3 worm cellular contexts compared by ENCODE assay signal in genomic region chrV:14945124-14945523, ce11.
A peak's percentile ranks its signal among the peaks of the same experiment; 100 is the strongest.
TF ChIP-seq lines count a peak whose summit lies in the region.

No protein-coding gene starts in this region.

TF ChIP-seq in whole organism, L3 larva, 47 proteins besides CTCF, POLR2A, EP300 and RAD21:
- peak; percentile 46 for TF ChIP-seq ceh-28 (tag; optimal IDR thresholded peaks at IDR 0.05; lab: Kevin White, UChicago)
- TF ChIP-seq ztf-11 (tag; optimal IDR thresholded peaks at IDR 0.05; lab: Kevin White, UChicago) = no peak
- no peak for TF ChIP-seq nhr-43 (tag; optimal IDR thresholded peaks at IDR 0.05; lab: Kevin White, UChicago; ENCODE audit: poor library complexity, severe bottlenecking)
- no peak for TF ChIP-seq mml-1 (tag; optimal IDR thresholded peaks at IDR 0.05; lab: Kevin White, UChicago)
- TF ChIP-seq R02D3.7 (tag; optimal IDR thresholded peaks at IDR 0.05; lab: Kevin White, UChicago) = no peak
- TF ChIP-seq ZK546.5 (tag; optimal IDR thresholded peaks at IDR 0.05; lab: Kevin White, UChicago) = no peak

TF ChIP-seq in whole organism, L4 larva, 104 proteins besides CTCF, POLR2A, EP300 and RAD21:
- TF ChIP-seq pha-4 (GFP tag; IDR thresholded peaks at IDR 0.05; lab: Robert Waterston, UW) (no peak), pha-4 (tag; optimal IDR thresholded peaks at IDR 0.05; lab: Kevin White, UChicago) (no peak), ceh-28 (tag; optimal IDR thresholded peaks at IDR 0.05; lab: Kevin White, UChicago) (peak; percentile 53), mep-1 (tag; optimal IDR thresholded peaks at IDR 0.05; lab: Kevin White, UChicago) (no peak), nhr-11 (tag; optimal IDR thresholded peaks at IDR 0.05; lab: Kevin White, UChicago) (no peak)
TF ChIP-seq in whole organism, L4 larva: peak in this region for 1.

TF ChIP-seq in whole organism, midembryonic, 9 proteins besides CTCF, POLR2A, EP300 and RAD21:
- TF ChIP-seq ztf-29 (GFP tag; IDR thresholded peaks at IDR 0.05; lab: Robert Waterston, UW) = no peak
- TF ChIP-seq cog-1 (tag; optimal IDR thresholded peaks at IDR 0.05; lab: Kevin White, UChicago) = no peak
- TF ChIP-seq T22C8.4 (GFP tag; IDR thresholded peaks at IDR 0.05; lab: Robert Waterston, UW) = peak; percentile 78

Comparison
In these comparisons a context has a peak if more than half of its experiments do, and no peak if none do; other contexts are left out.
1. Of the 28 proteins assayed by ChIP-seq in both whole organism, L4 larva and whole organism, L3 larva: peak only in whole organism, L4 larva: none; only in whole organism, L3 larva: none; in both: ceh-28; in neither: 27.